Fruit fly (Drosophila melanogaster): ENCODE data around the gene Cnx14D.

Cnx14D gene

DNA sequence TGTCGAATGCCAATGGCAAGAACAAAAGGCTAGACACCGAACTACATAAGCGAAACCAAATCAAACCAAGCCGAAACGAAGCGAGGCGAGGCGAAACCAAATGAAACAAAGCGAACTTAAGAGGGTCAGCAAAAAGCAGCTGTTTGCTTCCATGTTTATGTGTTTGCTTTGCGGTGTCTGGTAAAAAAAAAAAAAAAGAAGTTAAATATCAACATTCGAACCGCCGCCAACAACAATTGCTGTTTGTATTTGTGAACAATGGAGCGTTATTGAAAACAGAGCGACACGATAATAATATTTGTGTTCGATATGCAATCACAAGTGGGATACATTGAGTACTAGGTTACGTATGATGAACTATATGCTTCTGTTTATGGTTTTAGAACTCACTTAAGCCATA, 48.4 kb upstream of the Cnx14D start (continued):
- no peak for TF ChIP-seq inv (GFP tag; IDR thresholded peaks at IDR 0.05; ENCODE audit: partially characterized antibody)
- TF ChIP-seq gro (GFP tag; optimal IDR thresholded peaks at IDR 0.05) = no peak
- no peak for TF ChIP-seq CG16779 (GFP tag; IDR thresholded peaks at IDR 0.05)
- no peak for TF ChIP-seq az2 (GFP tag; optimal IDR thresholded peaks at IDR 0.05)
- TF ChIP-seq Six4 (GFP tag; optimal IDR thresholded peaks at IDR 0.05) = no peak
- TF ChIP-seq slou (GFP tag; optimal IDR thresholded peaks at IDR 0.05) = no peak
- TF ChIP-seq CG7556 (GFP tag; optimal IDR thresholded peaks at IDR 0.05) = peak; percentile 31
- no peak for TF ChIP-seq Fer2 (tag; optimal IDR thresholded peaks at IDR 0.05)
- no peak for TF ChIP-seq CG9437 (GFP tag; optimal IDR thresholded peaks at IDR 0.05)
- no peak for TF ChIP-seq peb (GFP tag; IDR thresholded peaks at IDR 0.05)
- no peak for TF ChIP-seq CG18764 (GFP tag; optimal IDR thresholded peaks at IDR 0.05)
- TF ChIP-seq sob (GFP tag; IDR thresholded peaks at IDR 0.05) = peak; percentile 61; the same call in 1 of the 2 replicates
- peak; percentile 71 for TF ChIP-seq CG17568 (GFP tag; optimal IDR thresholded peaks at IDR 0.05)
- no peak for TF ChIP-seq HLH4C (GFP tag; IDR thresholded peaks at IDR 0.05; ENCODE audit: partially characterized antibody)
- TF ChIP-seq Antp (GFP tag; optimal IDR thresholded peaks at IDR 0.05) = no peak
- TF ChIP-seq Sox100B (GFP tag; optimal IDR thresholded peaks at IDR 0.05) = no peak
- no peak for TF ChIP-seq CG10979 (tag; optimal IDR thresholded peaks at IDR 0.05)
- peak; percentile 85 for TF ChIP-seq Med (GFP tag)
- TF ChIP-seq Dfd (GFP tag; optimal IDR thresholded peaks at IDR 0.05) = no peak
- no peak for TF ChIP-seq CG5245 (GFP tag; optimal IDR thresholded peaks at IDR 0.05)
- no peak for TF ChIP-seq CG13894 (tag; optimal IDR thresholded peaks at IDR 0.05)
- peak; percentile 8 for TF ChIP-seq ac (GFP tag; optimal IDR thresholded peaks at IDR 0.05)
- TF ChIP-seq HHEX (GFP tag; optimal IDR thresholded peaks at IDR 0.05) = peak; percentile 12
- TF ChIP-seq Fer3 (tag; optimal IDR thresholded peaks at IDR 0.05) = peak; percentile 45
- TF ChIP-seq pho (GFP tag; optimal IDR thresholded peaks at IDR 0.05) = no peak
- peak; percentile 9 for TF ChIP-seq CG2875 (GFP tag; optimal IDR thresholded peaks at IDR 0.05)
- TF ChIP-seq lov (optimal IDR thresholded peaks at IDR 0.05) = no peak
- TF ChIP-seq lov (GFP tag; IDR thresholded peaks at IDR 0.05) = no peak
- no peak for TF ChIP-seq Ets65A (GFP tag)
- no peak for TF ChIP-seq CG2712 (tag; optimal IDR thresholded peaks at IDR 0.05)
- no peak for TF ChIP-seq CG6254 (GFP tag; optimal IDR thresholded peaks at IDR 0.05)
- no peak for TF ChIP-seq ci (GFP tag; IDR thresholded peaks at IDR 0.05)
- peak; percentile 38 for TF ChIP-seq mirr (GFP tag; optimal IDR thresholded peaks at IDR 0.05)
- no peak for TF ChIP-seq CG31224 (GFP tag; IDR thresholded peaks at IDR 0.05)
- no peak for TF ChIP-seq CG9609 (GFP tag; optimal IDR thresholded peaks at IDR 0.05)
- TF ChIP-seq CG16815 (GFP tag; optimal IDR thresholded peaks at IDR 0.05) = no peak
- TF ChIP-seq CG18011 (GFP tag; optimal IDR thresholded peaks at IDR 0.05) = no peak
- no peak for TF ChIP-seq pita (GFP tag; optimal IDR thresholded peaks at IDR 0.05)
- no peak for TF ChIP-seq H2.0 (GFP tag; IDR thresholded peaks at IDR 0.05)
- no peak for TF ChIP-seq chinmo (GFP tag; IDR thresholded peaks at IDR 0.05; ENCODE audit: partially characterized antibody)
- TF ChIP-seq Stat92E (GFP tag; optimal IDR thresholded peaks at IDR 0.05) = no peak
- TF ChIP-seq D19B (GFP tag; optimal IDR thresholded peaks at IDR 0.05) = no peak
- no peak for TF ChIP-seq pb (GFP tag; optimal IDR thresholded peaks at IDR 0.05)
- no peak for TF ChIP-seq Hr3 (GFP tag; optimal IDR thresholded peaks at IDR 0.05)
- TF ChIP-seq Bdp1 (GFP tag; optimal IDR thresholded peaks at IDR 0.05) = peak; percentile 9
- TF ChIP-seq CG17802 (tag; optimal IDR thresholded peaks at IDR 0.05) = no peak
- TF ChIP-seq fd96Cb (tag; optimal IDR thresholded peaks at IDR 0.05) = no peak
- no peak for TF ChIP-seq gce (GFP tag; IDR thresholded peaks at IDR 0.05)
- peak; percentile 1 for TF ChIP-seq CG11504 (tag; optimal IDR thresholded peaks at IDR 0.05)
- TF ChIP-seq phol (tag; optimal IDR thresholded peaks at IDR 0.05) = no peak
- TF ChIP-seq CG14441 (GFP tag; IDR thresholded peaks at IDR 0.05) = no peak; the same call in 1 of the 2 replicates
- TF ChIP-seq BtbVII (GFP tag; optimal IDR thresholded peaks at IDR 0.05) = peak; percentile 65
